Fruit fly (Drosophila melanogaster) S2 (cell line): ENCODE data around the gene CG43783.

Experiments used
- CG8478 ChIP-seq: fragments of >200 bp; optimal IDR thresholded peaks from 2 replicates; lab custom pipeline; 2018
- CTCF ChIP-seq, 2 experiments: fragments of >200 bp; optimal IDR thresholded peaks; 2 replicates each; lab custom pipeline; 2018

DNA sequence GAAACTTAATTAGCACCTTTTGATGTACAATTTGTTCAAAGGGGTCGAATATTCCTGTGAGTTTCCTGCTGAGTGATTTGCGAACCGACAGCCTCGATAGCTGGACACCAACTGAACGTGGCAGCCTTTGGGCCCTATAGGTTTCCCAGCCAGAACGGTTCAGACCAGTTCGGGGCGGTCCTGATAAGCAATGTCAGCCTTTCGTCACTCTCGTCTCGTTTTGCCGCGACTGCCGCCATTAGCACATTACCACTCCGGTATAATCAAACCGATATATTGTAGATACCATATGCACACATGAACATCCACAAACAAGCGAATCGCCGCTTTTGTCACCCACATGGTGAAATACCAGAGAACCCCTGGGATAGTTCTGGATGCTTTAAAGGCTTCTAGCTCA lies 49.0 kb downstream of the CG43783 start, which contains the start of gene TrpA1:
- no peak for TF ChIP-seq CG8478 (lab: Kevin White, UChicago)
- TF ChIP-seq CTCF (optimal IDR thresholded peaks at IDR 0.05; lab: Kevin White, UChicago), result no peak
